Worm (Caenorhabditis elegans): ENCODE data around the gene F54A3.6.
A peak's percentile ranks its signal among the peaks of the same experiment; 100 is the strongest.

The F54A3.6 gene

DNA sequence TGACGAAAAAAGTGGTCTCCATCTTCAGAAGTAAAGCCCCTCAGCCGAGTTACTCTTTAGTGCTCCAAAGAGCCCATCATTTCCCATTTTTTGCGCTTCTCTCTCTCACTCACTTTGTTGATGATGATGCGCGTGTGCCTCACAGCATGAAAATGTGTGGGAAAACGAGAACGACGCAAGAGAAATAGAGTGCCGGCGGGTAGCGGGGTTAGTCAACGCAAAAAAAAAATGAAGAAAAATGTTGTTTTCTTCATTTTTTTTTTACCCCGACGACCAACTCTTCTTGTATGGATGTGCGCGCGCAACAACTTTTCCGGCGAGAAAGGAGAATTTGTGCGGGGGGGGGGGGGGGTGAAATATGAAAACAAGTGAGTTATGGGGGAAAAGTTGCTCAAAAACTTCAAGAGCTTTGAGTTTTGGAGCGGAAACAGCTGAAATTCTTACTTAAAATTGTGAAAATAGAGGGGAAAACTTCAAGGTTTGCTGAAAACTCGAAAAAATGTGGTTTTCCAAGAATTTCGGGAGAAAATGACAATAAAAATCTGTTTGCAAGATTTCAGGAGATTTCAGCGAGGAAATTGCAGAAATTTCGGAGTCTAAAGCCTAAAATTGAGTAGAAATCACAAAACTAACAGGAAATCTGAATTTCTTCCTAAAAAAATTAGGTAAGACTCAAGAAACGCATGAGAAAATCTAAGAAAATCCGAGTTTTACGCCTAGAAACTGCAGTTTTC is 34.5 kb downstream of the F54A3.6 start, which contains the start of gene C33C12.1:
TSS of gene C33C12.1 (plus strand) at position 684 of the 734 bp plus-strand sequence.
- peak; percentile 38 for TF ChIP-seq ces-1 (GFP tag; optimal IDR thresholded peaks at IDR 0.05)
- no peak for TF ChIP-seq ham-2 (GFP tag; optimal IDR thresholded peaks at IDR 0.05)

ce11 chrII:2196742-2197141 is 35.5 kb downstream of the F54A3.6 start:
- TF ChIP-seq drap-1 (GFP tag; optimal IDR thresholded peaks at IDR 0.05), result no peak
- TF ChIP-seq mab-5 (tag; optimal IDR thresholded peaks at IDR 0.05), result no peak
- no peak for TF ChIP-seq zip-8 (tag; optimal IDR thresholded peaks at IDR 0.05)
- TF ChIP-seq M03D4.4 (tag; optimal IDR thresholded peaks at IDR 0.05), result no peak
- no peak for TF ChIP-seq unc-39 (tag; optimal IDR thresholded peaks at IDR 0.05)
- TF ChIP-seq ztf-11 (tag; optimal IDR thresholded peaks at IDR 0.05), result no peak
- no peak for TF ChIP-seq ces-1 (GFP tag; optimal IDR thresholded peaks at IDR 0.05)

DNA sequence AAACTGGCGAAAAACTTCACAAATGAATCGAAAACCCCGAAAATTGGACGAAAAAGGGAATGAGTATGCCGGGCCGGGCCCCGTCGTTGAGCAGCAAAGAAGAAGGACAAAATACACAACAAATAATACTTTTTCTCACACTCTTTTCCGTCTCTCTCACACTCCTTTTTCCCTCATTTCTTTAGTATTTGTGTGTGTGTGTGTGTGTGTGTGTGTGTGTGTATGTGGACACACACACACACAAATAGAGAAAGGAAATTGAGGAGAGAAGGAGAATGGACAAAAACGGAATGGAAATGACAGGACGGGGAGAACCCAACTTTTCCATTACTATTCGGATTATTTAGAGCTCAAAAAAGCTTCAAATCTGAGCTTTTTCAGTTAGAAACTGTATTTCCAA is 36.7 kb downstream of the F54A3.6 start:
- peak; percentile 27 for TF ChIP-seq mep-1 (tag; optimal IDR thresholded peaks at IDR 0.05)
- peak; percentile 42 for TF ChIP-seq nhr-237 (tag; optimal IDR thresholded peaks at IDR 0.05)
- TF ChIP-seq bed-3 (GFP tag; optimal IDR thresholded peaks at IDR 0.05), result no peak
- peak; percentile 10 for TF ChIP-seq sptf-1 (tag; optimal IDR thresholded peaks at IDR 0.05)
- TF ChIP-seq nhr-28 (tag; optimal IDR thresholded peaks at IDR 0.05), result no peak
- TF ChIP-seq unc-120 (tag; optimal IDR thresholded peaks at IDR 0.05; ENCODE audit: poor library complexity, severe bottlenecking), result no peak
- peak; percentile 64 for TF ChIP-seq ces-1 (GFP tag; optimal IDR thresholded peaks at IDR 0.05)
- TF ChIP-seq pha-4 (tag; optimal IDR thresholded peaks at IDR 0.05), result peak; percentile 84

DNA sequence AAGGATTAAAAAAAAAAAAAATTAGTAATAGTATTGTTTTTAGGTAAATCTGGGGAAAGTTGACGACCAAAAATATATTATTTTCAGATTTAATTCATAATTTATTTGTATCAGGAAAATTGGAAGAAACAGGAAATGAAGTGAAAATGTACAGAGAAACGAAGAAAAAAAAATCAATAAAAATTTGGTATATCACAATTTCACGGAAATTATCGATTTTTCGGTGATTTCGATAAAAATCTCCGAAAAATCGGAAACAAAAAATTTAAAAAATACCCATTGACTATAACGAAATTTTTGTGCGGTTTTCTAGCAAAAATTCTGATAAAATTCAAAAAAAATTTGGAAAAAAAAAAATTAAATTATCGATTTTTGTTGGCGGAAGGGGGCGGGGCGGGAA is 40.0 kb downstream of the F54A3.6 start:
- TF ChIP-seq mep-1 (tag; optimal IDR thresholded peaks at IDR 0.05), result no peak
- no peak for TF ChIP-seq mls-2 (tag; optimal IDR thresholded peaks at IDR 0.05)
- TF ChIP-seq unc-62 (GFP tag; optimal IDR thresholded peaks at IDR 0.05), result no peak
- no peak for TF ChIP-seq drap-1 (GFP tag; optimal IDR thresholded peaks at IDR 0.05)
- no peak for TF ChIP-seq mab-5 (tag; optimal IDR thresholded peaks at IDR 0.05)
- TF ChIP-seq zip-8 (tag; optimal IDR thresholded peaks at IDR 0.05), result no peak
- TF ChIP-seq bed-3 (GFP tag; optimal IDR thresholded peaks at IDR 0.05), result no peak
- no peak for TF ChIP-seq sem-2 (GFP tag; optimal IDR thresholded peaks at IDR 0.05)
- TF ChIP-seq ham-2 (GFP tag; optimal IDR thresholded peaks at IDR 0.05), result no peak
- TF ChIP-seq nhr-2 (tag; optimal IDR thresholded peaks at IDR 0.05), result no peak
- no peak for TF ChIP-seq elt-3 (tag; optimal IDR thresholded peaks at IDR 0.05)
- no peak for TF ChIP-seq nhr-76 (tag; optimal IDR thresholded peaks at IDR 0.05)
- TF ChIP-seq M03D4.4 (tag; optimal IDR thresholded peaks at IDR 0.05), result no peak
- TF ChIP-seq blmp-1 (tag; optimal IDR thresholded peaks at IDR 0.05), result no peak
- TF ChIP-seq lin-32 (GFP tag; optimal IDR thresholded peaks at IDR 0.05), result no peak
- TF ChIP-seq lsy-2 (tag; optimal IDR thresholded peaks at IDR 0.05), result no peak
- no peak for TF ChIP-seq nhr-28 (tag; optimal IDR thresholded peaks at IDR 0.05)
- no peak for TF ChIP-seq ztf-11 (tag; optimal IDR thresholded peaks at IDR 0.05)
- no peak for TF ChIP-seq flh-1 (GFP tag; optimal IDR thresholded peaks at IDR 0.05)
- no peak for TF ChIP-seq pha-4 (tag; optimal IDR thresholded peaks at IDR 0.05)

DNA sequence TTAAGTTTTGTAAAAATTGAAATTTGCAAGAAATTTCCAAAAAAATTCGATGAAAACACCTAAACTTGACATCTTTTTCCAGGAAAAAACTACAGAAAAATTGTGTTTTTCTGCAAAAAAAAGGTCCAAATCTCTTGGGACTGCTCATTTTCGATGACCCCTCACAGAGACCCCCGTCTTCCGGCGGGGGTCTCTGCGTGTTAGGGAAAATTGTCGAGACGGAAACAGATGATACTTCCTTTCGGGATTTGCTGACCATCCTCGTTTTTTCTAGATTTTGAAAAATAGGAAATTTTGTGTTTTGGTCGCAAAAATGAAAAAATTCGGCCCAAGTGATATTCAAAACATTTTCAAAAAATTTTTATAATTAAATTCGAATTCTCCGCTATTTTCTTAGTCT is 40.9 kb downstream of the F54A3.6 start:
- no peak for TF ChIP-seq lin-13 (tag; optimal IDR thresholded peaks at IDR 0.05)

- no peak for TF ChIP-seq nhr-12 (tag; optimal IDR thresholded peaks at IDR 0.05)
- TF ChIP-seq sem-2 (GFP tag; optimal IDR thresholded peaks at IDR 0.05), result no peak
- TF ChIP-seq ceh-83 (GFP tag; optimal IDR thresholded peaks at IDR 0.05), result no peak
- no peak for TF ChIP-seq elt-1 (tag; optimal IDR thresholded peaks at IDR 0.05; ENCODE audit: borderline replicate concordance, insufficient read depth)
- no peak for TF ChIP-seq unc-62 (GFP tag; optimal IDR thresholded peaks at IDR 0.05)
- no peak for TF ChIP-seq mab-5 (tag; optimal IDR thresholded peaks at IDR 0.05)
- no peak for TF ChIP-seq sptf-1 (tag; optimal IDR thresholded peaks at IDR 0.05)
- no peak for TF ChIP-seq flh-1 (GFP tag; optimal IDR thresholded peaks at IDR 0.05)
- TF ChIP-seq lin-13 (tag; optimal IDR thresholded peaks at IDR 0.05), result no peak
- TF ChIP-seq unc-39 (tag; optimal IDR thresholded peaks at IDR 0.05), result no peak
- no peak for TF ChIP-seq ceh-43 (GFP tag; optimal IDR thresholded peaks at IDR 0.05)
- no peak for TF ChIP-seq nhr-28 (tag; optimal IDR thresholded peaks at IDR 0.05)
- no peak for TF ChIP-seq ztf-11 (tag; optimal IDR thresholded peaks at IDR 0.05)
- no peak for TF ChIP-seq hlh-1 (tag; optimal IDR thresholded peaks at IDR 0.05)
- no peak for TF ChIP-seq snpc-4 (tag; optimal IDR thresholded peaks at IDR 0.05)
- TF ChIP-seq cnd-1 (tag; optimal IDR thresholded peaks at IDR 0.05), result no peak
Measured at ce11 chrII:2190522-2190921, 41.7 kb downstream of the F54A3.6 start.
